Worm (Caenorhabditis elegans): ENCODE results near the gene tag-77.
A peak's percentile ranks its signal among the peaks of the same experiment; 100 is the strongest.

Gene tag-77

DNA sequence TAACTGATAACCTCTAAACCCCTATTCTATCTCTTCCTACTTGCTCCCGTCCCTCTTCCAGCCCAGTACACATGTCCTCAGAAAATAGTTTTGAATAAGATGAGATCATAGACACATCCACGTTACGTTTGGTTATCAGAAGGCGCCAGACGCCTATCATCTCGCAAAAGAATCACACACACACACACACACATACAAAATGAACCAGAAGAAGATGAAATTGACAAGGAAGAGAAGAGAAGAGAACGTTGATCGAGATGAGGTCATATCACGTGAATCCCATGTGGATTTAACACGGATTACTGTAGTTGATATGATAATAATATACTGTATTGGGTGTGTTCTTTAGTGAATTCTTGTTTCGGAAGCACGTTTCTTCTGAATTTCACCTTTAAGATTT, 15.7 kb upstream of the tag-77 start:
- TF ChIP-seq ets-4 (tag; optimal IDR thresholded peaks at IDR 0.05), result no peak
- TF ChIP-seq nhr-11 (tag; optimal IDR thresholded peaks at IDR 0.05), result no peak
- TF ChIP-seq sdc-2 (tag; optimal IDR thresholded peaks at IDR 0.05), result no peak
- TF ChIP-seq ceh-18 (tag; optimal IDR thresholded peaks at IDR 0.05), result peak; percentile 73
- peak; percentile 73 for TF ChIP-seq unc-55 (GFP tag; optimal IDR thresholded peaks at IDR 0.05)
- TF ChIP-seq K02D7.2 (tag; optimal IDR thresholded peaks at IDR 0.05), result no peak

DNA sequence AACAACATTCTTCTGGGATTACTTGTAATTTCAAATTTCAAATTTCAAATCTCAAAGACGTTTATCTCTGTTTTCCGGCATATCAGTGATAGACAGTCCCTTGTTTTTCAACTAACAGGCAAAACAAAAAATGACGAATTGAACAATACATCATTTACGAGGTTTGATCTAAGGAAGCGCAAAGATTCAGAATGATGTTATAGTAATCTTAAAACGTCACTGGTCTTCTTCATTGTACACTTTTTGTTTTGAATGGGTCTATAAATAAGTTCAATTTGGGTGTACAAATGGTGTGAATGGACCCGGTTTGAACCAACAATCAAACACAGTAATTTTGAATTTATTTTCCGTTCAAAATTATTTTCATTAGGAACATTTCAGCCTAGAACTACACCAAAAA, 13.6 kb upstream of the tag-77 start:
- no peak for TF ChIP-seq pax-1 (tag; optimal IDR thresholded peaks at IDR 0.05)
- TF ChIP-seq ceh-30 (tag; optimal IDR thresholded peaks at IDR 0.05), result no peak
- TF ChIP-seq nfya-1 (tag; optimal IDR thresholded peaks at IDR 0.05), result no peak
- no peak for TF ChIP-seq ceh-19 (GFP tag; optimal IDR thresholded peaks at IDR 0.05)
- TF ChIP-seq ceh-34 (tag; optimal IDR thresholded peaks at IDR 0.05), result no peak
- no peak for TF ChIP-seq mec-3 (tag; optimal IDR thresholded peaks at IDR 0.05; ENCODE audit: borderline replicate concordance)
- no peak for TF ChIP-seq sox-2 (GFP tag; IDR thresholded peaks at IDR 0.05)
- TF ChIP-seq ceh-6 (GFP tag; optimal IDR thresholded peaks at IDR 0.05), result no peak
- no peak for TF ChIP-seq pqm-1 (tag; optimal IDR thresholded peaks at IDR 0.05)
- TF ChIP-seq fkh-10 (GFP tag; optimal IDR thresholded peaks at IDR 0.05), result no peak
- no peak for TF ChIP-seq ceh-24 (tag; optimal IDR thresholded peaks at IDR 0.05)
- TF ChIP-seq ceh-18 (tag; optimal IDR thresholded peaks at IDR 0.05), result no peak
- TF ChIP-seq tbx-2 (tag; optimal IDR thresholded peaks at IDR 0.05), result no peak
- no peak for TF ChIP-seq elt-2 (tag; optimal IDR thresholded peaks at IDR 0.05)
- TF ChIP-seq syd-9 (tag; optimal IDR thresholded peaks at IDR 0.05), result no peak
- no peak for TF ChIP-seq ahr-1 (tag; optimal IDR thresholded peaks at IDR 0.05)

DNA sequence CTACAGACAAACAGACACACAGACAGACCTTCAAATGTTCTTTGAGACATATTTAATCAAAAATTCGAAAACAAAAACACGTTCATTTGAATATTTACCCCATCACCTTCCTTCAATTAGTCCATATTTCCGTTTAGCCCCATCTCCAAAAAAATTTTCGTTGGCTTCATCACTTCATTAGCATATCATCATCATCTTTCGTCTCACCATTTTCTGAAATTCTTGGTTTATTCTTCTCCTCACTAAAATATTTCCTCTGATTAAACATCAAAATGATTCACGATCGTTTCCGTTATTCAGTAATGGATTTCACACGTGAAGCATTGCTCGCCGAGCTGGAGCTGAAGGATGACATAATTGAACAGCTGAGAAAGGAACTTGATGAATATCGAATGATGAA, 10.2 kb upstream of the tag-77 start, which contains the start of gene pkg-2:
Gene pkg-2, plus strand, starts transcription at position 301 of the 400 bp plus-strand sequence.
- TF ChIP-seq gmeb-2 (tag; optimal IDR thresholded peaks at IDR 0.05), result no peak
- no peak for TF ChIP-seq sdc-2 (tag; optimal IDR thresholded peaks at IDR 0.05)
- TF ChIP-seq sox-4 (tag; optimal IDR thresholded peaks at IDR 0.05), result no peak
- TF ChIP-seq elt-4 (tag; optimal IDR thresholded peaks at IDR 0.05), result no peak
- TF ChIP-seq Y22D7AL.16 (tag; optimal IDR thresholded peaks at IDR 0.05), result no peak
- TF ChIP-seq ceh-19 (GFP tag; optimal IDR thresholded peaks at IDR 0.05), result no peak
- no peak for TF ChIP-seq tbx-2 (tag; optimal IDR thresholded peaks at IDR 0.05)
- no peak for TF ChIP-seq che-1 (tag; optimal IDR thresholded peaks at IDR 0.05)
- no peak for TF ChIP-seq ceh-6 (GFP tag; optimal IDR thresholded peaks at IDR 0.05)
- TF ChIP-seq ceh-2 (tag; optimal IDR thresholded peaks at IDR 0.05), result no peak
- TF ChIP-seq T23F11.4 (GFP tag; optimal IDR thresholded peaks at IDR 0.05), result no peak
- no peak for TF ChIP-seq K09A11.1 (tag; optimal IDR thresholded peaks at IDR 0.05; ENCODE audit: insufficient read depth)
- TF ChIP-seq fkh-6 (tag; optimal IDR thresholded peaks at IDR 0.05), result no peak
- no peak for TF ChIP-seq ceh-31 (tag; optimal IDR thresholded peaks at IDR 0.05)
- no peak for TF ChIP-seq ceh-22 (tag; optimal IDR thresholded peaks at IDR 0.05)
- no peak for TF ChIP-seq fax-1 (tag; optimal IDR thresholded peaks at IDR 0.05)
- TF ChIP-seq odd-2 (tag; optimal IDR thresholded peaks at IDR 0.05), result no peak
- TF ChIP-seq K02D7.2 (tag; optimal IDR thresholded peaks at IDR 0.05), result no peak
- TF ChIP-seq elt-2 (tag; optimal IDR thresholded peaks at IDR 0.05), result no peak
- TF ChIP-seq nhr-11 (tag; optimal IDR thresholded peaks at IDR 0.05), result no peak

DNA sequence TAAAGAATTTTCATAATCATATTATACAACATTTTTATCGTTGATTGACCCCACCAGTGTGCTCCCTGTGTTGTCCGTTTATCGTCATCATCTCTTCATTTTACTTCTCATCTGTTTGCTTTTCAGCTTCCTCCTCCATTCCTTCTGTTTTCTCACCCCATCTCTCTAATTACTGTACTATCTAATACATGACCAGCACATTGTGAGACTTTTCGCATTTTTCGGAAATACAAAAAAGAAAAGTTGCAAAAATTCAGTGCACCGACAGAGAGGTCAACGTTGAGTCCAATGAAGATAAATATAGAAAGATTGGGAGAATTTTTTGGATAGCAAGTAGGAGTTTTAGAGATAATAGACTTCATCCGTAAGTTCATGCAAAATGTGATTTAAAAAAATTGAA, 9.6 kb upstream of the tag-77 start:
- TF ChIP-seq elt-4 (tag; optimal IDR thresholded peaks at IDR 0.05), result no peak
- TF ChIP-seq Y22D7AL.16 (tag; optimal IDR thresholded peaks at IDR 0.05), result no peak
- TF ChIP-seq tbx-7 (tag; optimal IDR thresholded peaks at IDR 0.05), result no peak
- no peak for TF ChIP-seq dmd-4 (tag; optimal IDR thresholded peaks at IDR 0.05; ENCODE audit: borderline replicate concordance)
- TF ChIP-seq npax-4 (tag; optimal IDR thresholded peaks at IDR 0.05), result no peak
- no peak for TF ChIP-seq ceh-19 (GFP tag; optimal IDR thresholded peaks at IDR 0.05)
- TF ChIP-seq che-1 (tag; optimal IDR thresholded peaks at IDR 0.05), result no peak
- no peak for TF ChIP-seq ceh-48 (tag; optimal IDR thresholded peaks at IDR 0.05)
- TF ChIP-seq fax-1 (tag; optimal IDR thresholded peaks at IDR 0.05), result no peak
- TF ChIP-seq odd-2 (tag; optimal IDR thresholded peaks at IDR 0.05), result no peak

Measured in whole organism, late embryonic.